Fruit fly (Drosophila melanogaster) whole organism, larva: ENCODE results near the gene Alg2.

Experiments used
- noc ChIP-seq: fragments of 200-800 bp; sonication (Bioruptor generic); optimal IDR thresholded peaks from 3 replicates; lab custom pipeline; 2019; ENCODE audit warnings: missing biosample characterization, mild to moderate bottlenecking, missing genetic modification characterization, moderate library complexity

Alg2 gene

dm6 chr3L:3111127-3111526, 32.5 kb upstream of the Alg2 start, which contains the start of gene CG45066:
Gene CG45066 (minus strand): TSS chr3L:3111227.
- TF ChIP-seq noc (tag; lab: Kevin White, UChicago): no peak

- TF ChIP-seq noc (tag; lab: Kevin White, UChicago): no peak
Measured at dm6 chr3L:3114367-3114766, 29.2 kb upstream of the Alg2 start, which contains the start of gene CG45067. Gene CG45067 (minus strand): TSS chr3L:3114467.

- TF ChIP-seq noc (tag; lab: Kevin White, UChicago): peak; percentile 36
Measured at dm6 chr3L:3121769-3122432, 21.7 kb upstream of the Alg2 start.

dm6 chr3L:3122688-3123316, 20.8 kb upstream of the Alg2 start:
- no peak for TF ChIP-seq noc (tag; lab: Kevin White, UChicago)

- no peak for TF ChIP-seq noc (tag; lab: Kevin White, UChicago)
Measured at dm6 chr3L:3124519-3124918, 19.1 kb upstream of the Alg2 start.

dm6 chr3L:3124939-3125648, 18.5 kb upstream of the Alg2 start:
- TF ChIP-seq noc (tag; lab: Kevin White, UChicago): no peak

dm6 chr3L:3125649-3126130, 17.9 kb upstream of the Alg2 start:
- TF ChIP-seq noc (tag; lab: Kevin White, UChicago): no peak

- TF ChIP-seq noc (tag; lab: Kevin White, UChicago): no peak
Measured at dm6 chr3L:3126478-3126877, 17.1 kb upstream of the Alg2 start.

dm6 chr3L:3127544-3127943, 16.1 kb upstream of the Alg2 start, which contains the start of gene promL:
Gene promL (minus strand): TSS chr3L:3127724.
- no peak for TF ChIP-seq noc (tag; lab: Kevin White, UChicago)

- peak; percentile 11 for TF ChIP-seq noc (tag; lab: Kevin White, UChicago)
Measured at dm6 chr3L:3134064-3134545, 9.5 kb upstream of the Alg2 start.

- no peak for TF ChIP-seq noc (tag; lab: Kevin White, UChicago)
Measured at dm6 chr3L:3141411-3141810, 2.2 kb upstream of the Alg2 start.

- TF ChIP-seq noc (tag; lab: Kevin White, UChicago): no peak
Measured at dm6 chr3L:3142516-3143382, 859 bp upstream of the Alg2 start.

dm6 chr3L:3148125-3149059, 4.8 kb downstream of the Alg2 start, which contains the start of the genes Usp5 and BtbVII:
Gene Usp5 (minus strand): TSS chr3L:3148358.
Gene BtbVII (plus strand): TSS chr3L:3148646.
- TF ChIP-seq noc (tag; lab: Kevin White, UChicago): peak; percentile 37
